Fruit fly (Drosophila melanogaster): ENCODE measurements around the gene LManVI.

The LManVI gene

DNA sequence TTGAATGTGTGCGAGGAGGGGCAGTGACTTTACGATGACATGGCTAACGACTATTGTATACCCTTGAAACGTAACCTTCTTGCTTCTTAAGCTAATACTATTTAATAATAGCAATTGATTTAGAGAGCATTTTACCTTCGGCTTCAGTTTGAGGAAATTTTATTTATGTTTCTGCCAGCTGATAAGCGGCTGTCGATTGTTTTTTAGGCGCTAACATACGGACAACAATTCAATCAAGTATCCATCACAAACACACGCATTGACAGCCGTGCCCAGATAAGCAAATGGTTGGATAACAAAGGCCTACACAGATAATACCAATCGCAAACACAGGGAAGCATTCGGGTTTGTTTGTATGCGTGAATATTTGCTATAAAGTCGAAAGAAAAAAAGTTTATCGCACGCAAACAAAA, 42.8 kb downstream of the LManVI start (continued):
- TF ChIP-seq CG9797 (GFP tag; optimal IDR thresholded peaks at IDR 0.05) = no peak
- no peak for TF ChIP-seq toy (GFP tag; IDR thresholded peaks at IDR 0.05)
- TF ChIP-seq CG14441 (GFP tag; IDR thresholded peaks at IDR 0.05) = peak; percentile 68
- TF ChIP-seq vnd (GFP tag; IDR thresholded peaks at IDR 0.05; ENCODE audit: partially characterized antibody) = no peak
- no peak for TF ChIP-seq Stat92E (GFP tag; optimal IDR thresholded peaks at IDR 0.05)
- TF ChIP-seq CG31441 (GFP tag; IDR thresholded peaks at IDR 0.05) = peak; percentile 20; the same call in 1 of the 2 replicates
- peak; percentile 18 for TF ChIP-seq unpg (GFP tag; optimal IDR thresholded peaks at IDR 0.05)
- TF ChIP-seq Dad (GFP tag; optimal IDR thresholded peaks at IDR 0.05) = no peak
- TF ChIP-seq kni (GFP tag; optimal IDR thresholded peaks at IDR 0.05) = no peak
- TF ChIP-seq slbo (GFP tag; IDR thresholded peaks at IDR 0.05) = peak; percentile 73
- no peak for TF ChIP-seq Hmx (GFP tag; optimal IDR thresholded peaks at IDR 0.05)
- TF ChIP-seq CG2875 (GFP tag; optimal IDR thresholded peaks at IDR 0.05) = peak; percentile 20
- peak; percentile 38 for TF ChIP-seq Chrac-16 (GFP tag; optimal IDR thresholded peaks at IDR 0.05)
- TF ChIP-seq Nf-YB (GFP tag; optimal IDR thresholded peaks at IDR 0.05) = no peak
- TF ChIP-seq salm (tag; optimal IDR thresholded peaks at IDR 0.05) = peak; percentile 36
- peak in 1 of 2 experiments; percentile 13 for TF ChIP-seq bsh (GFP tag; optimal IDR thresholded peaks at IDR 0.05)
- peak; percentile 49 for TF ChIP-seq CG12659 (GFP tag; optimal IDR thresholded peaks at IDR 0.05)
- TF ChIP-seq fd3F (GFP tag; optimal IDR thresholded peaks at IDR 0.05) = no peak
- no peak for TF ChIP-seq abd-A (tag; optimal IDR thresholded peaks at IDR 0.05)
- no peak for TF ChIP-seq Scr (GFP tag; IDR thresholded peaks at IDR 0.05; ENCODE audit: partially characterized antibody)
- TF ChIP-seq CG18764 (GFP tag; optimal IDR thresholded peaks at IDR 0.05) = no peak
- peak; percentile 4 for TF ChIP-seq ewg (GFP tag; optimal IDR thresholded peaks at IDR 0.05)
- TF ChIP-seq CG15479 (GFP tag; optimal IDR thresholded peaks at IDR 0.05) = peak; percentile 36
- TF ChIP-seq CG8290 (GFP tag; optimal IDR thresholded peaks at IDR 0.05) = no peak
- TF ChIP-seq CG8290 (tag; optimal IDR thresholded peaks at IDR 0.05) = peak in 1 of 2 experiments; percentile 39
- TF ChIP-seq CG17912 (GFP tag; optimal IDR thresholded peaks at IDR 0.05) = no peak
- TF ChIP-seq dmrt99B (tag; optimal IDR thresholded peaks at IDR 0.05) = peak; percentile 51
- TF ChIP-seq CG13287 (GFP tag; IDR thresholded peaks at IDR 0.05; ENCODE audit: partially characterized antibody) = no peak; the same call in 1 of the 2 replicates
- peak; percentile 29 to 30 for TF ChIP-seq dpn (GFP tag; optimal IDR thresholded peaks at IDR 0.05)
- TF ChIP-seq CG11504 (tag; optimal IDR thresholded peaks at IDR 0.05) = peak; percentile 40
- TF ChIP-seq eyg (GFP tag; optimal IDR thresholded peaks at IDR 0.05) = no peak
- 0 out of 2 replicates have a peak, but pooled peaks have one; percentile 25 for TF ChIP-seq CG32772 (GFP tag; IDR thresholded peaks at IDR 0.05)
- TF ChIP-seq B-H1 (GFP tag; IDR thresholded peaks at IDR 0.05) = peak; percentile 12; the same call in 1 of the 3 replicates
- TF ChIP-seq aop (GFP tag; IDR thresholded peaks at IDR 0.05) = no peak
- peak; percentile 47 for TF ChIP-seq Med (GFP tag)
- no peak; the same call in 2 of the 3 replicates for TF ChIP-seq Opbp (GFP tag; IDR thresholded peaks at IDR 0.05; ENCODE audit: partially characterized antibody)
- no peak for TF ChIP-seq CG7745 (tag; optimal IDR thresholded peaks at IDR 0.05)
- TF ChIP-seq tio (GFP tag; optimal IDR thresholded peaks at IDR 0.05) = no peak
- no peak for TF ChIP-seq bowl (GFP tag; IDR thresholded peaks at IDR 0.05)
- peak; percentile 15 for TF ChIP-seq pho (GFP tag; optimal IDR thresholded peaks at IDR 0.05)
- TF ChIP-seq Dbx (GFP tag; IDR thresholded peaks at IDR 0.05) = 0 out of 3 replicates have a peak, but pooled peaks have one; percentile 53
- no peak for TF ChIP-seq D (optimal IDR thresholded peaks at IDR 0.05)
- no peak for TF ChIP-seq D (GFP tag; optimal IDR thresholded peaks at IDR 0.05)
- no peak for TF ChIP-seq CG7928 (GFP tag; optimal IDR thresholded peaks at IDR 0.05)
- TF ChIP-seq CG8359 (GFP tag; optimal IDR thresholded peaks at IDR 0.05; ENCODE audit: borderline replicate concordance) = no peak
- TF ChIP-seq CG12071 (GFP tag; optimal IDR thresholded peaks at IDR 0.05) = peak; percentile 32
- TF ChIP-seq CG7271 (tag; optimal IDR thresholded peaks at IDR 0.05) = no peak
- peak; percentile 46; the same call in 1 of the 2 replicates for TF ChIP-seq CG4360 (GFP tag; IDR thresholded peaks at IDR 0.05)
- peak; percentile 80 for TF ChIP-seq ci (GFP tag; IDR thresholded peaks at IDR 0.05)
- no peak for TF ChIP-seq Ravus (GFP tag; IDR thresholded peaks at IDR 0.05)

All from whole organism, embryonic.